Worm (Caenorhabditis elegans): Measurements from ENCODE around the gene fipr-1.
A peak's percentile ranks its signal among the peaks of the same experiment; 100 is the strongest.

fipr-1 gene

ce11 chrV:12361644-12362043 is at the start of gene fipr-1:
fipr-1 (minus strand) TSS chrV:12361744.
- TF ChIP-seq Y79H2A.3 (GFP tag; conservative IDR thresholded peaks at IDR 0.05), result no peak

ce11 chrV:12410416-12411001 is 49.0 kb upstream of the fipr-1 start, which contains the start of gene hrg-2:
hrg-2 (minus strand) TSS chrV:12410513.
- TF ChIP-seq madf-3 (GFP tag; IDR thresholded peaks at IDR 0.05) (no peak), nhr-90 (tag; optimal IDR thresholded peaks at IDR 0.05) (no peak), lin-35 (GFP tag; optimal IDR thresholded peaks at IDR 0.05) (no peak), sea-2 (GFP tag; IDR thresholded peaks at IDR 0.05) (no peak), Y53G8AR.9 (GFP tag; conservative IDR thresholded peaks at IDR 0.05) (no peak)

ce11 chrV:12408996-12409395 is 47.5 kb upstream of the fipr-1 start:
- no peak for TF ChIP-seq rec-8 (tag; optimal IDR thresholded peaks at IDR 0.05)
- no peak for TF ChIP-seq cebp-1 (GFP tag; IDR thresholded peaks at IDR 0.05)
- peak; percentile 83 for TF ChIP-seq cebp-1 (tag; optimal IDR thresholded peaks at IDR 0.05)
- peak; percentile 6 for TF ChIP-seq nhr-80 (tag; optimal IDR thresholded peaks at IDR 0.05)
- TF ChIP-seq hmg-1.2 (GFP tag; IDR thresholded peaks at IDR 0.05), result peak; percentile 39; the same call in 1 of the 2 replicates

- TF ChIP-seq fkh-3 (tag; optimal IDR thresholded peaks at IDR 0.05) (no peak), unc-130 (GFP tag; optimal IDR thresholded peaks at IDR 0.05) (no peak), egl-18 (GFP tag; IDR thresholded peaks at IDR 0.05) (no peak), xnd-1 (tag; optimal IDR thresholded peaks at IDR 0.05) (no peak), lin-40 (tag; optimal IDR thresholded peaks at IDR 0.05) (no peak), aptf-3 (GFP tag; IDR thresholded peaks at IDR 0.05) (no peak), lag-1 (GFP tag; IDR thresholded peaks at IDR 0.05) (no peak), madf-3 (GFP tag; IDR thresholded peaks at IDR 0.05) (no peak), B0261.1 (tag; optimal IDR thresholded peaks at IDR 0.05) (no peak), F57A8.1 (GFP tag; optimal IDR thresholded peaks at IDR 0.05) (no peak), madf-10 (tag; optimal IDR thresholded peaks at IDR 0.05) (no peak)
Observed at ce11 chrV:12408525-12408924, 47.0 kb upstream of the fipr-1 start, which contains the start of gene cdr-4. cdr-4 (minus strand) TSS chrV:12408625.

ce11 chrV:12406514-12406913 is 45.0 kb upstream of the fipr-1 start:
- no peak for TF ChIP-seq fkh-3 (tag; optimal IDR thresholded peaks at IDR 0.05)
- TF ChIP-seq gei-17 (GFP tag; optimal IDR thresholded peaks at IDR 0.05), result peak; percentile 20
- no peak for TF ChIP-seq dpl-1 (GFP tag; optimal IDR thresholded peaks at IDR 0.05)
- peak; percentile 49 for TF ChIP-seq egrh-3 (GFP tag; IDR thresholded peaks at IDR 0.05)
- no peak for TF ChIP-seq bed-2 (GFP tag; IDR thresholded peaks at IDR 0.05)

ce11 chrV:12405929-12406328 is 44.4 kb upstream of the fipr-1 start, which contains the start of gene K01D12.10:
K01D12.10 (plus strand) TSS chrV:12406229.
- no peak for TF ChIP-seq lin-35 (GFP tag; optimal IDR thresholded peaks at IDR 0.05)
- no peak for TF ChIP-seq attf-6 (GFP tag; IDR thresholded peaks at IDR 0.05)
- TF ChIP-seq nhr-80 (tag; optimal IDR thresholded peaks at IDR 0.05), result no peak
- TF ChIP-seq F57C9.4 (tag; optimal IDR thresholded peaks at IDR 0.05), result no peak
- no peak for TF ChIP-seq zim-3 (tag; optimal IDR thresholded peaks at IDR 0.05)
- TF ChIP-seq Y56A3A.18 (GFP tag; IDR thresholded peaks at IDR 0.05), result no peak
- no peak for TF ChIP-seq ceh-100 (GFP tag; IDR thresholded peaks at IDR 0.05)
- TF ChIP-seq hsf-1 (GFP tag; IDR thresholded peaks at IDR 0.05), result no peak
- TF ChIP-seq atf-7 (tag; optimal IDR thresholded peaks at IDR 0.05), result no peak
- TF ChIP-seq nhr-120 (GFP tag; IDR thresholded peaks at IDR 0.05), result no peak

Measured in whole organism, young adult.